Worm (Caenorhabditis elegans) whole organism, L2 larva: ENCODE results near the gene ubc-8.

ENCODE experiments used
- R02D3.7 ChIP-seq: fragments of 150-350 bp; optimal IDR thresholded peaks from 2 replicates; lab custom pipeline; 2014; ENCODE audit warnings: missing biosample characterization, missing genetic modification characterization
- ZK546.5 ChIP-seq: sonication (generic microtip); optimal IDR thresholded peaks from 2 replicates; lab custom pipeline; 2017; ENCODE audit warnings: missing biosample characterization, missing genetic modification characterization
- alr-1 ChIP-seq: fragments of 150-350 bp; optimal IDR thresholded peaks from 2 replicates; lab custom pipeline; 2014; ENCODE audit warnings: missing biosample characterization, missing genetic modification characterization
- aly-2 ChIP-seq: fragments of 150-350 bp; optimal IDR thresholded peaks from 2 replicates; lab custom pipeline; 2014; ENCODE audit warnings: missing biosample characterization, missing genetic modification characterization
- ama-1 ChIP-seq: fragments of 150-350 bp; optimal IDR thresholded peaks from 2 replicates; lab custom pipeline; 2018; ENCODE audit warnings: inconsistent platforms
- blmp-1 ChIP-seq: sonication (generic microtip); optimal IDR thresholded peaks from 2 replicates; lab custom pipeline; 2017; ENCODE audit warnings: missing genetic modification characterization, mild to moderate bottlenecking, missing compliant biosample characterization, antibody characterized with exemption, moderate library complexity; ENCODE audit not compliant: insufficient read depth
- ceh-16 ChIP-seq: fragments of 150-350 bp; optimal IDR thresholded peaks from 2 replicates; lab custom pipeline; 2014; ENCODE audit warnings: missing biosample characterization, missing genetic modification characterization
- ceh-82 ChIP-seq: fragments of 150-350 bp; optimal IDR thresholded peaks from 2 replicates; lab custom pipeline; 2014; ENCODE audit warnings: missing biosample characterization, missing genetic modification characterization
- crh-2 ChIP-seq: sonication (generic microtip); optimal IDR thresholded peaks from 2 replicates; lab custom pipeline; 2017; ENCODE audit warnings: missing biosample characterization, missing genetic modification characterization
- dmd-4 ChIP-seq: sonication (generic microtip); optimal IDR thresholded peaks from 2 replicates; lab custom pipeline; 2017; ENCODE audit warnings: missing biosample characterization, missing genetic modification characterization
- egl-27 ChIP-seq: sonication (generic microtip); optimal IDR thresholded peaks from 3 replicates; lab custom pipeline; 2017; ENCODE audit warnings: missing biosample characterization, missing genetic modification reagents, missing genetic modification characterization
- elt-1 ChIP-seq: fragments of 150-350 bp; optimal IDR thresholded peaks from 2 replicates; lab custom pipeline; 2014; ENCODE audit warnings: missing biosample characterization, missing genetic modification characterization
- elt-3 ChIP-seq: sonication (generic microtip); optimal IDR thresholded peaks from 2 replicates; lab custom pipeline; 2017; ENCODE audit warnings: missing biosample characterization, missing genetic modification characterization
- fos-1 ChIP-seq: fragments of 150-350 bp; optimal IDR thresholded peaks from 2 replicates; lab custom pipeline; 2014; ENCODE audit warnings: missing biosample characterization, missing genetic modification characterization
- gmeb-1 ChIP-seq: fragments of 150-350 bp; optimal IDR thresholded peaks from 2 replicates; lab custom pipeline; 2014; ENCODE audit warnings: missing biosample characterization, missing genetic modification characterization
- lin-11 ChIP-seq: fragments of 150-350 bp; sonication (generic microtip); optimal IDR thresholded peaks from 2 replicates; lab custom pipeline; 2014; ENCODE audit warnings: missing biosample characterization, missing genetic modification characterization, inconsistent platforms, mixed read lengths
- lin-39 ChIP-seq: fragments of 150-350 bp; optimal IDR thresholded peaks from 2 replicates; lab custom pipeline; 2014; ENCODE audit warnings: missing biosample characterization, missing genetic modification reagents, missing genetic modification characterization
- mab-5 ChIP-seq: fragments of 150-350 bp; optimal IDR thresholded peaks from 2 replicates; lab custom pipeline; 2014; ENCODE audit warnings: missing biosample characterization, missing genetic modification characterization
- mbf-1 ChIP-seq: sonication (generic microtip); optimal IDR thresholded peaks from 2 replicates; lab custom pipeline; 2017; ENCODE audit warnings: missing biosample characterization, missing genetic modification characterization
- mdl-1 ChIP-seq, 2 experiments: fragments of 150-350 bp in 1 of 2; sonication (generic microtip) in 1 of 2; optimal IDR thresholded peaks; 2 replicates each; lab custom pipeline; 2017; ENCODE audit warnings: missing biosample characterization in 2 of 2, missing genetic modification characterization in 2 of 2
- nhr-11 ChIP-seq: fragments of 150-350 bp; optimal IDR thresholded peaks from 2 replicates; lab custom pipeline; 2014; ENCODE audit warnings: missing biosample characterization, missing genetic modification characterization
- nhr-21 ChIP-seq: fragments of 150-350 bp; optimal IDR thresholded peaks from 2 replicates; lab custom pipeline; 2014; ENCODE audit warnings: missing biosample characterization, missing genetic modification characterization
- nhr-23 ChIP-seq: fragments of 150-350 bp; optimal IDR thresholded peaks from 2 replicates; lab custom pipeline; 2014; ENCODE audit warnings: missing biosample characterization, missing genetic modification reagents, missing genetic modification characterization
- nhr-237 ChIP-seq: fragments of 150-350 bp; optimal IDR thresholded peaks from 2 replicates; lab custom pipeline; 2014; ENCODE audit warnings: missing biosample characterization, missing genetic modification characterization
- nhr-6 ChIP-seq: fragments of 150-350 bp; optimal IDR thresholded peaks from 2 replicates; lab custom pipeline; 2014; ENCODE audit warnings: missing biosample characterization, missing genetic modification characterization
- nhr-77 ChIP-seq: fragments of 150-350 bp; optimal IDR thresholded peaks from 2 replicates; lab custom pipeline; 2014; ENCODE audit warnings: missing biosample characterization, missing genetic modification characterization
- sem-4 ChIP-seq: fragments of 150-350 bp; optimal IDR thresholded peaks from 2 replicates; lab custom pipeline; 2014; ENCODE audit warnings: missing biosample characterization, missing genetic modification reagents, missing genetic modification characterization
- skn-1 ChIP-seq: sonication (generic microtip); optimal IDR thresholded peaks from 2 replicates; lab custom pipeline; 2017; ENCODE audit warnings: missing biosample characterization, missing genetic modification characterization
- sma-3 ChIP-seq: sonication (generic microtip); optimal IDR thresholded peaks from 2 replicates; lab custom pipeline; 2016; ENCODE audit warnings: missing genetic modification reagents, missing genetic modification characterization, missing compliant biosample characterization
- sma-9 ChIP-seq, 2 experiments: fragments of 150-350 bp in 1 of 2; sonication (generic microtip) in 1 of 2; optimal IDR thresholded peaks; 2 replicates each; lab custom pipeline; 2014 to 2016; ENCODE audit warnings: missing genetic modification characterization in 2 of 2, mild to moderate bottlenecking in 1 of 2, missing biosample characterization in 1 of 2, missing compliant biosample characterization in 1 of 2, missing genetic modification reagents in 1 of 2, moderate library complexity in 1 of 2
- snpc-4 ChIP-seq: fragments of 150-350 bp; optimal IDR thresholded peaks from 2 replicates; lab custom pipeline; 2014; ENCODE audit warnings: missing biosample characterization, missing genetic modification characterization
- unc-39 ChIP-seq: fragments of 150-350 bp; optimal IDR thresholded peaks from 2 replicates; lab custom pipeline; 2014; ENCODE audit warnings: missing biosample characterization, missing genetic modification characterization
- zag-1 ChIP-seq: fragments of 150-350 bp; optimal IDR thresholded peaks from 2 replicates; lab custom pipeline; 2014; ENCODE audit warnings: missing biosample characterization, missing genetic modification characterization
- ztf-1 ChIP-seq: fragments of 200-800 bp; sonication (Bioruptor generic); conservative IDR thresholded peaks from 2 replicates; pipeline ENCODE4 v1.3.6; 2022; ENCODE audit warnings: missing genetic modification characterization, missing compliant biosample characterization
- ztf-11 ChIP-seq: sonication (generic microtip); optimal IDR thresholded peaks from 2 replicates; lab custom pipeline; 2017; ENCODE audit warnings: missing biosample characterization, missing genetic modification characterization
- ztf-4 ChIP-seq: fragments of 150-350 bp; optimal IDR thresholded peaks from 2 replicates; lab custom pipeline; 2014; ENCODE audit warnings: missing biosample characterization, missing genetic modification characterization

Gene ubc-8

DNA sequence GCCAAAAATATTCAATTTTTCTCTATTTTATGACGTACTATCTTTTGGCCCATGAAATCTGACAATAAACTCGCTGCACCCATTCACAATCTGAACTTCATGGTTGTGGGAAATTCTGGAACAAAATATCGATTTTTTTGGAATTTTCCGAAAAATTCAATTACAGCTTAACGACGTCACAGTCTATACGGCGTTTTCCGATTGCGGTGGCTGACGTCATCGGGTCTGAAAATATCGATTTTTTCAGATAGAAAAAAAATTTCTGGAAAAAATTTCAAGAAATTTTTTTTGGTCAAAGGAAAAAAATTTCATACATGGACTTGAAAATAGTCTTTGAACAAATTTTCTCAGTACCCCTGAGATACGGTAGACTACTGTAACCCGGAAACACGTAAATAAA, at the start of gene ubc-8:
Gene ubc-8, minus strand, starts transcription at position 227 of the 400 bp plus-strand sequence.
- no peak for TF ChIP-seq elt-1 (tag; lab: Kevin White, UChicago)
- TF ChIP-seq sma-9 (GFP tag; optimal IDR thresholded peaks at IDR 0.05; lab: Kevin White, UChicago): no peak
- TF ChIP-seq sma-9 (tag; optimal IDR thresholded peaks at IDR 0.05; lab: Kevin White, UChicago): no peak
- no peak for TF ChIP-seq snpc-4 (tag; lab: Kevin White, UChicago)
- TF ChIP-seq nhr-6 (tag; lab: Kevin White, UChicago): no peak
- no peak for TF ChIP-seq fos-1 (tag; lab: Kevin White, UChicago)
- TF ChIP-seq sem-4 (tag; lab: Kevin White, UChicago): no peak
- TF ChIP-seq zag-1 (tag; lab: Kevin White, UChicago): no peak
- TF ChIP-seq ztf-4 (tag; lab: Kevin White, UChicago): no peak
- TF ChIP-seq elt-3 (tag; lab: Kevin White, UChicago): no peak
- TF ChIP-seq lin-39: no peak
- TF ChIP-seq gmeb-1 (tag; lab: Kevin White, UChicago): no peak
- no peak for TF ChIP-seq R02D3.7
- no peak for TF ChIP-seq nhr-23 (tag; lab: Kevin White, UChicago)
- TF ChIP-seq unc-39 (tag; lab: Kevin White, UChicago): no peak
- no peak for TF ChIP-seq mbf-1 (tag; lab: Kevin White, UChicago)
- TF ChIP-seq mab-5 (tag; lab: Kevin White, UChicago): no peak

DNA sequence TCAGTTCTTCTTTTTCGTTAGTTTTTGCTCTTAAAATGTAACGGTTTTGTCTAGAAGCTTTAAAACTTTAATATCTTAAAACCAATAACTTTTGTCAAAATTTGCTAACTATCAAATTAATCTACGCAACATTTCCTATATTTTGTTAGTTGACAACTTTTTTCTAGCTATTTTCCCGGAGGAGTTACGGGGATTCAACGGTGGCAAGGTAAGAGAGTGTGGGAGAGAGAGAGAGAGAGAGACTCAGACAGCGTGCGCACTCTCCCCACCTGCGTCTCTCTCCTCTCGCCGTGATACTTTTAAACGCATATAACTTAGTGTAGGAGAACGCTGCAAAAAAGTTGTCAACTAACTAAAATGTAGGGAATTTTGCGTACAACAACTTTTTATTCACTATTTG, 46.5 kb upstream of the ubc-8 start:
- TF ChIP-seq egl-27: no peak
- TF ChIP-seq, all 48 proteins: peak for 0

DNA sequence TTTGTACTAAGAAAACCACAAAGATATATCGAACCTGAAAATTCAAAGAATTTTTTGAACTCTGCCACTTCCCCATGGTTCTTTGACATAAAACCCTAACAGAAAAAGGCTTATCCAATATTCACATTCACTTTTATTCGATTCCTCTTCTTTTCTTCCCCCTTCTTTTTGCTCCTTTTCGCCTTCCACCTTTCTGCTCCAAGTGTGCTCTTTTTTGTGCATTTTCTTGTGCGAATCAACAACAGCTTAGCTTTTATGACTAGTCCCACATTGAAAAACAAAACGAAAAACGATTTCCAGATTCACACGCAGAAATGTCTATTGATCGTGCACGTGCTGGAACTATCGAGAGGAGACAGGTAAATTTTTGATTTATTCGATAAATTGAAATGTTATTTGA, 44.5 kb upstream of the ubc-8 start, which contains the start of gene Y54G2A.41:
Gene Y54G2A.41, plus strand, starts transcription at position 301 of the 400 bp plus-strand sequence.
- TF ChIP-seq sma-3 (GFP tag; lab: Kevin White, UChicago) (no peak), ama-1 (lab: Kevin White, UChicago) (no peak), mdl-1 (tag; optimal IDR thresholded peaks at IDR 0.05; lab: Kevin White, UChicago) (no peak), snpc-4 (tag; lab: Kevin White, UChicago) (no peak), blmp-1 (no peak), nhr-6 (tag; lab: Kevin White, UChicago) (no peak), nhr-11 (tag; lab: Kevin White, UChicago) (no peak), dmd-4 (tag; lab: Kevin White, UChicago) (no peak), crh-2 (tag; lab: Kevin White, UChicago) (no peak), alr-1 (tag; lab: Kevin White, UChicago) (no peak), nhr-21 (tag; lab: Kevin White, UChicago) (no peak), ztf-4 (tag; lab: Kevin White, UChicago) (no peak), R02D3.7 (no peak), elt-1 (tag; lab: Kevin White, UChicago) (no peak), ceh-16 (tag; lab: Kevin White, UChicago) (no peak), aly-2 (tag; lab: Kevin White, UChicago) (no peak)
- TF ChIP-seq, all 48 proteins: peak for 0

DNA sequence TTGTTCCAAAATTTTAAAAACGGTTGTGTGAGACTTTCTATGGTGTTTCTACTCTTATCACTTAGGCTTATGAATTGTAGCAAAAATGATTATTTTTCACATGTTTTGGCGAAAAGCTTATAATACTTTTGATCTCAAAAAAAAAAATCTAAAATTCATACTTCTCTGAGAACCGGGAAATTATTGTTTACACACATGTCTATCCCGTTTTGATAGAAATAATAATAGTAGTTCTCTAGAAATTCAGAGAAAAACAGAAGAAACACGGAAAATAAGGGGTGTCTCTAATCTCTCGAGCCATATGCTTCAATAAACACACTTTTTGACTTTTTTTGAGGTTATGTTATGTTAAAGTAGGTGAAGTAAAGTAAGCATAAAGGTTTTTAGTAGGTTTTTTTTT, 43.6 kb upstream of the ubc-8 start:
- no peak for TF ChIP-seq nhr-237
- TF ChIP-seq ztf-1 (GFP tag; lab: Robert Waterston, UW): no peak
- TF ChIP-seq egl-27: no peak
- TF ChIP-seq ceh-16 (tag; lab: Kevin White, UChicago): no peak
- no peak for TF ChIP-seq skn-1 (tag; lab: Kevin White, UChicago)
- no peak for TF ChIP-seq sem-4 (tag; lab: Kevin White, UChicago)
- TF ChIP-seq sma-9 (GFP tag; optimal IDR thresholded peaks at IDR 0.05; lab: Kevin White, UChicago): no peak
- TF ChIP-seq sma-9 (tag; optimal IDR thresholded peaks at IDR 0.05; lab: Kevin White, UChicago): no peak
- no peak for TF ChIP-seq mdl-1 (tag; optimal IDR thresholded peaks at IDR 0.05; lab: Kevin White, UChicago)
- no peak for TF ChIP-seq ama-1 (lab: Kevin White, UChicago)
- TF ChIP-seq ztf-4 (tag; lab: Kevin White, UChicago): no peak
- no peak for TF ChIP-seq ztf-11 (tag; lab: Kevin White, UChicago)
- no peak for TF ChIP-seq nhr-77 (tag; lab: Kevin White, UChicago)
- no peak for TF ChIP-seq crh-2 (tag; lab: Kevin White, UChicago)
- TF ChIP-seq ZK546.5 (tag; lab: Kevin White, UChicago): no peak
- no peak for TF ChIP-seq lin-11 (tag; lab: Kevin White, UChicago)
- TF ChIP-seq lin-39: no peak
- TF ChIP-seq alr-1 (tag; lab: Kevin White, UChicago): no peak
- TF ChIP-seq ceh-82 (tag; lab: Kevin White, UChicago): no peak
- TF ChIP-seq, all 48 proteins: peak for 0
